Worm (Caenorhabditis elegans) whole organism, L3 larva: ENCODE data around the gene C26E6.12.

ENCODE experiments used
- R02D3.7 ChIP-seq: fragments of 150-350 bp; optimal IDR thresholded peaks from 2 replicates; lab custom pipeline; 2014; ENCODE audit warnings: missing biosample characterization, missing genetic modification characterization
- ZK546.5 ChIP-seq: sonication (generic microtip); optimal IDR thresholded peaks from 2 replicates; lab custom pipeline; 2017; ENCODE audit warnings: missing biosample characterization, missing genetic modification characterization
- aly-2 ChIP-seq: fragments of 150-350 bp; optimal IDR thresholded peaks from 2 replicates; lab custom pipeline; 2014; ENCODE audit warnings: missing biosample characterization, missing genetic modification characterization
- ama-1 ChIP-seq: fragments of 150-350 bp; optimal IDR thresholded peaks from 2 replicates; lab custom pipeline; 2018
- ceh-16 ChIP-seq: sonication (generic microtip); optimal IDR thresholded peaks from 2 replicates; lab custom pipeline; 2017; ENCODE audit warnings: missing biosample characterization, missing genetic modification characterization
- ceh-28 ChIP-seq: fragments of 150-350 bp; optimal IDR thresholded peaks from 2 replicates; lab custom pipeline; 2014; ENCODE audit warnings: missing biosample characterization, missing genetic modification reagents, missing genetic modification characterization
- ceh-82 ChIP-seq: fragments of 150-350 bp; optimal IDR thresholded peaks from 2 replicates; lab custom pipeline; 2014; ENCODE audit warnings: missing biosample characterization, missing genetic modification characterization
- ceh-9 ChIP-seq: sonication (generic microtip); optimal IDR thresholded peaks from 2 replicates; lab custom pipeline; 2018; ENCODE audit warnings: missing biosample characterization, missing genetic modification characterization
- daf-12 ChIP-seq: fragments of 150-350 bp; optimal IDR thresholded peaks from 2 replicates; lab custom pipeline; 2014; ENCODE audit warnings: missing biosample characterization, missing genetic modification reagents, missing genetic modification characterization
- egl-27 ChIP-seq: sonication (generic microtip); optimal IDR thresholded peaks from 4 replicates; lab custom pipeline; 2017; ENCODE audit warnings: missing biosample characterization, missing genetic modification reagents, missing genetic modification characterization
- egl-5 ChIP-seq: fragments of 150-350 bp; optimal IDR thresholded peaks from 2 replicates; lab custom pipeline; 2017; ENCODE audit warnings: missing biosample characterization, missing genetic modification reagents, missing genetic modification characterization, inconsistent platforms
- elt-1 ChIP-seq: fragments of 150-350 bp; optimal IDR thresholded peaks from 2 replicates; lab custom pipeline; 2014; ENCODE audit warnings: missing biosample characterization, missing genetic modification characterization
- elt-2 ChIP-seq: sonication (generic microtip); optimal IDR thresholded peaks from 2 replicates; lab custom pipeline; 2016; ENCODE audit warnings: missing genetic modification reagents, mild to moderate bottlenecking, missing genetic modification characterization, missing compliant biosample characterization
- elt-3 ChIP-seq, 3 experiments: fragments of 150-350 bp in 1 of 3; sonication (generic microtip) in 2 of 3; optimal IDR thresholded peaks; 2 replicates in 2 of 3; 4 replicates in 1 of 3; lab custom pipeline; 2014 to 2017; ENCODE audit warnings: missing biosample characterization in 3 of 3, missing genetic modification characterization in 3 of 3
- eor-1 ChIP-seq, 2 experiments: fragments of 150-350 bp; optimal IDR thresholded peaks; 2 replicates each; lab custom pipeline; 2014 to 2018; ENCODE audit warnings: missing biosample characterization in 2 of 2, missing genetic modification characterization in 2 of 2
- fkh-10 ChIP-seq: sonication (generic microtip); optimal IDR thresholded peaks from 2 replicates; lab custom pipeline; 2017; ENCODE audit warnings: missing biosample characterization, missing genetic modification reagents, missing genetic modification characterization
- fkh-2 ChIP-seq: fragments of 150-350 bp; optimal IDR thresholded peaks from 2 replicates; lab custom pipeline; 2014; ENCODE audit warnings: missing biosample characterization, missing genetic modification reagents, missing genetic modification characterization
- fos-1 ChIP-seq: fragments of 150-350 bp; optimal IDR thresholded peaks from 2 replicates; lab custom pipeline; 2014; ENCODE audit warnings: missing biosample characterization, missing genetic modification characterization
- hmg-11 ChIP-seq: sonication (generic microtip); optimal IDR thresholded peaks from 2 replicates; lab custom pipeline; 2016; ENCODE audit warnings: missing genetic modification characterization, missing compliant biosample characterization
- jun-1 ChIP-seq: fragments of 150-350 bp; optimal IDR thresholded peaks from 2 replicates; lab custom pipeline; 2014; ENCODE audit warnings: missing biosample characterization, missing genetic modification reagents, missing genetic modification characterization
- lin-15B ChIP-seq: fragments of 150-350 bp; optimal IDR thresholded peaks from 2 replicates; lab custom pipeline; 2014; ENCODE audit warnings: missing biosample characterization, missing genetic modification characterization
- lin-39 ChIP-seq: fragments of 150-350 bp; optimal IDR thresholded peaks from 2 replicates; lab custom pipeline; 2018; ENCODE audit warnings: missing biosample characterization, missing genetic modification reagents, missing genetic modification characterization
- lsy-12 ChIP-seq: sonication (generic microtip); optimal IDR thresholded peaks from 2 replicates; lab custom pipeline; 2016; ENCODE audit warnings: mild to moderate bottlenecking, missing genetic modification characterization, missing compliant biosample characterization
- mdl-1 ChIP-seq: fragments of 150-350 bp; optimal IDR thresholded peaks from 2 replicates; lab custom pipeline; 2014; ENCODE audit warnings: missing biosample characterization, missing genetic modification characterization
- mml-1 ChIP-seq: fragments of 150-350 bp; sonication (generic microtip); optimal IDR thresholded peaks from 3 replicates; lab custom pipeline; 2014; ENCODE audit warnings: missing biosample characterization, missing genetic modification characterization
- nfya-1 ChIP-seq: sonication (generic microtip); optimal IDR thresholded peaks from 2 replicates; lab custom pipeline; 2017; ENCODE audit warnings: missing genetic modification characterization, mild to moderate bottlenecking, missing compliant biosample characterization, antibody characterized with exemption, moderate library complexity; ENCODE audit not compliant: insufficient read depth
- nhr-11 ChIP-seq: fragments of 150-350 bp; optimal IDR thresholded peaks from 2 replicates; lab custom pipeline; 2014; ENCODE audit warnings: missing biosample characterization, missing genetic modification characterization
- nhr-12 ChIP-seq: fragments of 150-350 bp; optimal IDR thresholded peaks from 2 replicates; lab custom pipeline; 2014; ENCODE audit warnings: missing biosample characterization, missing genetic modification characterization
- nhr-23 ChIP-seq: fragments of 150-350 bp; optimal IDR thresholded peaks from 2 replicates; lab custom pipeline; 2014; ENCODE audit warnings: missing biosample characterization, missing genetic modification reagents, missing genetic modification characterization
- nhr-237 ChIP-seq: fragments of 150-350 bp; optimal IDR thresholded peaks from 2 replicates; lab custom pipeline; 2014; ENCODE audit warnings: missing biosample characterization, missing genetic modification characterization
- nhr-25 ChIP-seq: sonication (generic microtip); optimal IDR thresholded peaks from 2 replicates; lab custom pipeline; 2017; ENCODE audit warnings: missing biosample characterization, missing genetic modification characterization
- nhr-28 ChIP-seq: fragments of 150-350 bp; optimal IDR thresholded peaks from 2 replicates; lab custom pipeline; 2014; ENCODE audit warnings: missing biosample characterization, missing genetic modification characterization
- nhr-43 ChIP-seq: sonication (generic microtip); optimal IDR thresholded peaks from 2 replicates; lab custom pipeline; 2016; ENCODE audit warnings: mild to moderate bottlenecking, missing genetic modification characterization, missing compliant biosample characterization; ENCODE audit not compliant: poor library complexity, severe bottlenecking
- nhr-67 ChIP-seq: fragments of 150-350 bp; optimal IDR thresholded peaks from 2 replicates; lab custom pipeline; 2014; ENCODE audit warnings: missing biosample characterization, missing genetic modification characterization
- nhr-76 ChIP-seq: fragments of 150-350 bp; sonication (generic microtip); optimal IDR thresholded peaks from 5 replicates; lab custom pipeline; 2014; ENCODE audit warnings: missing biosample characterization, missing genetic modification characterization
- nhr-77 ChIP-seq: fragments of 150-350 bp; optimal IDR thresholded peaks from 2 replicates; lab custom pipeline; 2014; ENCODE audit warnings: missing biosample characterization, missing genetic modification characterization
- pha-4 ChIP-seq: fragments of 150-350 bp; optimal IDR thresholded peaks from 2 replicates; lab custom pipeline; 2014; ENCODE audit warnings: missing biosample characterization, missing genetic modification reagents, missing genetic modification characterization
- pqm-1 ChIP-seq: fragments of 150-350 bp; optimal IDR thresholded peaks from 2 replicates; lab custom pipeline; 2017; ENCODE audit warnings: missing biosample characterization, missing genetic modification characterization, inconsistent platforms
- sea-2 ChIP-seq: fragments of 150-350 bp; sonication (generic microtip); optimal IDR thresholded peaks from 4 replicates; lab custom pipeline; 2014; ENCODE audit warnings: missing biosample characterization, missing genetic modification reagents, missing genetic modification characterization
- skn-1 ChIP-seq: fragments of 150-350 bp; optimal IDR thresholded peaks from 2 replicates; lab custom pipeline; 2014; ENCODE audit warnings: missing biosample characterization, missing genetic modification characterization
- snpc-4 ChIP-seq: fragments of 150-350 bp; optimal IDR thresholded peaks from 2 replicates; lab custom pipeline; 2014; ENCODE audit warnings: missing biosample characterization, missing genetic modification characterization
- tbx-2 ChIP-seq: sonication (generic microtip); optimal IDR thresholded peaks from 2 replicates; lab custom pipeline; 2016; ENCODE audit warnings: mild to moderate bottlenecking, missing genetic modification characterization, missing compliant biosample characterization
- unc-39 ChIP-seq: sonication (generic microtip); optimal IDR thresholded peaks from 4 replicates; lab custom pipeline; 2017; ENCODE audit warnings: missing biosample characterization, missing genetic modification characterization
- unc-62 ChIP-seq: fragments of 150-350 bp; sonication (generic microtip); optimal IDR thresholded peaks from 4 replicates; lab custom pipeline; 2014; ENCODE audit warnings: missing biosample characterization, missing genetic modification reagents, missing genetic modification characterization
- zag-1 ChIP-seq: fragments of 150-350 bp; optimal IDR thresholded peaks from 2 replicates; lab custom pipeline; 2014; ENCODE audit warnings: missing biosample characterization, missing genetic modification characterization
- ztf-11 ChIP-seq: fragments of 150-350 bp; optimal IDR thresholded peaks from 2 replicates; lab custom pipeline; 2014; ENCODE audit warnings: missing biosample characterization, missing genetic modification characterization
- ztf-4 ChIP-seq: fragments of 150-350 bp; optimal IDR thresholded peaks from 2 replicates; lab custom pipeline; 2014; ENCODE audit warnings: missing biosample characterization, missing genetic modification characterization

C26E6.12 gene

ce11 chrIII:4903784-4904183, 28.3 kb downstream of the C26E6.12 start, which contains the start of gene kbp-2:
kbp-2 (minus strand) TSS chrIII:4903884.
- TF ChIP-seq skn-1 (tag; lab: Kevin White, UChicago): no peak
- TF ChIP-seq ZK546.5 (tag; lab: Kevin White, UChicago): no peak
- TF ChIP-seq nhr-23 (tag; lab: Kevin White, UChicago): no peak
- no peak for TF ChIP-seq sea-2
- no peak for TF ChIP-seq nhr-43 (tag; lab: Kevin White, UChicago)

- TF ChIP-seq tbx-2 (tag; lab: Kevin White, UChicago) (no peak), skn-1 (tag; lab: Kevin White, UChicago) (no peak), ceh-9 (tag; lab: Kevin White, UChicago) (no peak), elt-3 (tag; optimal IDR thresholded peaks at IDR 0.05; lab: Kevin White, UChicago) (no peak), nhr-11 (no peak), mdl-1 (tag; lab: Kevin White, UChicago) (no peak), ceh-82 (no peak), fkh-10 (no peak), lin-39 (tag; lab: Kevin White, UChicago) (no peak), nhr-25 (tag; lab: Kevin White, UChicago) (no peak), egl-5 (tag; lab: Kevin White, UChicago) (no peak)
Observed at ce11 chrIII:4900260-4900659, 31.8 kb downstream of the C26E6.12 start, which contains the start of gene tag-340. tag-340 (plus strand) TSS chrIII:4900508.

- TF ChIP-seq lin-15B (tag; lab: Kevin White, UChicago) (peak; percentile 96), elt-1 (peak; percentile 85), nhr-23 (tag; lab: Kevin White, UChicago) (peak; percentile 100), tbx-2 (tag; lab: Kevin White, UChicago) (peak; percentile 97), ceh-82 (peak; percentile 93), ZK546.5 (tag; lab: Kevin White, UChicago) (peak; percentile 58), mdl-1 (tag; lab: Kevin White, UChicago) (peak; percentile 97), ceh-28 (tag; lab: Kevin White, UChicago) (peak; percentile 95), lsy-12 (peak; percentile 98), daf-12 (tag; lab: Kevin White, UChicago) (peak; percentile 90), nhr-77 (tag; lab: Kevin White, UChicago) (peak; percentile 93), egl-27 (tag; lab: Kevin White, UChicago) (peak; percentile 95), snpc-4 (peak; percentile 92), nhr-12 (tag; lab: Kevin White, UChicago) (no peak), fkh-10 (peak; percentile 99), nhr-25 (tag; lab: Kevin White, UChicago) (peak; percentile 100), nhr-237 (tag; lab: Kevin White, UChicago) (no peak), jun-1 (tag; lab: Kevin White, UChicago) (peak; percentile 98), nhr-28 (tag; lab: Kevin White, UChicago) (no peak), mml-1 (tag; lab: Kevin White, UChicago) (peak; percentile 57), sea-2 (peak; percentile 87), ceh-9 (tag; lab: Kevin White, UChicago) (no peak), zag-1 (tag; lab: Kevin White, UChicago) (peak; percentile 84), nfya-1 (tag; lab: Kevin White, UChicago) (peak; percentile 99), ztf-11 (tag; lab: Kevin White, UChicago) (peak; percentile 4), unc-39 (tag; lab: Kevin White, UChicago) (peak; percentile 33), hmg-11 (peak; percentile 97), unc-62 (GFP tag; lab: Kevin White, UChicago) (peak; percentile 97), fos-1 (tag; lab: Kevin White, UChicago) (peak; percentile 97), nhr-76 (tag; lab: Kevin White, UChicago) (peak; percentile 75), elt-3 (tag; optimal IDR thresholded peaks at IDR 0.05; lab: Kevin White, UChicago) (peak in 2 of 3 experiments; percentile 25 to 95), ceh-16 (peak; percentile 76), R02D3.7 (tag; lab: Kevin White, UChicago) (peak; percentile 92), ztf-4 (peak; percentile 88), skn-1 (tag; lab: Kevin White, UChicago) (peak; percentile 91), nhr-43 (tag; lab: Kevin White, UChicago) (peak; percentile 98), elt-2 (tag; lab: Kevin White, UChicago) (peak; percentile 97), eor-1 (tag; optimal IDR thresholded peaks at IDR 0.05; lab: Kevin White, UChicago) (peak in 1 of 2 experiments; percentile 2), egl-5 (tag; lab: Kevin White, UChicago) (peak; percentile 94), aly-2 (tag; lab: Kevin White, UChicago) (no peak), nhr-67 (no peak), pha-4 (tag; lab: Kevin White, UChicago) (peak; percentile 99), pqm-1 (tag; lab: Kevin White, UChicago) (peak; percentile 96), nhr-11 (peak; percentile 95), lin-39 (tag; lab: Kevin White, UChicago) (peak; percentile 99), fkh-2 (tag; lab: Kevin White, UChicago) (no peak), ama-1 (peak; percentile 82)
Observed at ce11 chrIII:4899728-4900127, 32.3 kb downstream of the C26E6.12 start.
